Fruit fly (Drosophila melanogaster) whole organism, embryonic: ENCODE data around the gene Osi21.

Source experiments
- CG11695 ChIP-seq: fragments of 200-800 bp; sonication (Bioruptor generic); IDR thresholded peaks from 3 replicates; pipeline ENCODE4 v1.3.6; 2022; ENCODE audit warnings: missing biosample characterization, missing genetic modification characterization
- CG12071 ChIP-seq: fragments of 200-800 bp; sonication (Bioruptor generic); optimal IDR thresholded peaks from 3 replicates; lab custom pipeline; 2018; ENCODE audit warnings: missing biosample characterization, mild to moderate bottlenecking, missing genetic modification characterization
- CG13296 ChIP-seq: fragments of 200-800 bp; sonication (Bioruptor generic); optimal IDR thresholded peaks from 3 replicates; lab custom pipeline; 2018; ENCODE audit warnings: missing biosample characterization, mild to moderate bottlenecking, missing genetic modification characterization
- CG2889 ChIP-seq: fragments of 200-800 bp; sonication (Bioruptor generic); IDR thresholded peaks from 3 replicates; pipeline ENCODE4 v1.3.6; 2022; ENCODE audit warnings: missing biosample characterization, missing genetic modification characterization
- CG4328 ChIP-seq: fragments of 200-800 bp; sonication (Bioruptor generic); optimal IDR thresholded peaks from 3 replicates; lab custom pipeline; 2017; ENCODE audit warnings: missing biosample characterization, missing genetic modification reagents, missing genetic modification characterization
- Dbx ChIP-seq: fragments of 200-800 bp; sonication (Bioruptor generic); IDR thresholded peaks from 3 replicates; pipeline ENCODE4 v1.3.6; 2022; ENCODE audit warnings: missing biosample characterization, missing genetic modification characterization
- Rx ChIP-seq: fragments of 200-800 bp; sonication (Bioruptor generic); IDR thresholded peaks from 2 replicates; pipeline ENCODE4 v1.3.6; 2022; ENCODE audit warnings: missing biosample characterization, missing genetic modification characterization
- bcd ChIP-seq: fragments of 200-800 bp; sonication (Bioruptor generic); optimal IDR thresholded peaks from 2 replicates; lab custom pipeline; 2017; ENCODE audit warnings: missing biosample characterization, mild to moderate bottlenecking, missing genetic modification characterization
- br ChIP-seq: fragments of >200 bp; optimal IDR thresholded peaks from 2 replicates; lab custom pipeline; 2017
- dmrt11E ChIP-seq: fragments of 200-800 bp; sonication (Bioruptor generic); optimal IDR thresholded peaks from 3 replicates; lab custom pipeline; 2018; ENCODE audit warnings: missing biosample characterization, mild to moderate bottlenecking, missing genetic modification characterization, moderate library complexity
- oc ChIP-seq: fragments of 200-800 bp; sonication (Bioruptor generic); optimal IDR thresholded peaks from 2 replicates; lab custom pipeline; 2018; ENCODE audit warnings: missing biosample characterization, mild to moderate bottlenecking, missing genetic modification characterization, moderate library complexity
- pita ChIP-seq: fragments of 200-800 bp; sonication (Bioruptor generic); optimal IDR thresholded peaks from 2 replicates; lab custom pipeline; 2017; ENCODE audit warnings: missing biosample characterization, mild to moderate bottlenecking, missing genetic modification characterization
- sd ChIP-seq: fragments of 200-800 bp; sonication (Bioruptor generic); optimal IDR thresholded peaks from 3 replicates; lab custom pipeline; 2018; ENCODE audit warnings: missing biosample characterization, mild to moderate bottlenecking, missing genetic modification characterization, moderate library complexity

- no peak for TF ChIP-seq Dbx (GFP tag; lab: Robert Waterston, UW)
- TF ChIP-seq CG2889 (GFP tag; lab: Robert Waterston, UW) = no peak
- TF ChIP-seq Rx (GFP tag; lab: Robert Waterston, UW) = no peak
- TF ChIP-seq CG12071 (GFP tag; lab: Kevin White, UChicago) = no peak
- peak; percentile 53 for TF ChIP-seq dmrt11E (tag; lab: Kevin White, UChicago)
- TF ChIP-seq br (lab: Kevin White, UChicago) = no peak
- TF ChIP-seq CG4328 (GFP tag; lab: Kevin White, UChicago) = no peak
- TF ChIP-seq oc (tag; lab: Kevin White, UChicago) = no peak
- TF ChIP-seq CG11695 = no peak
- TF ChIP-seq sd (tag; lab: Kevin White, UChicago) = no peak
- TF ChIP-seq bcd (GFP tag; lab: Kevin White, UChicago) = no peak
- TF ChIP-seq CG13296 = no peak
- TF ChIP-seq pita = no peak
Measured at dm6 chr2L:11322115-11322514, 36.6 kb upstream of the Osi21 start.
